Worm (Caenorhabditis elegans) whole organism, late embryonic: ENCODE measurements around the gene algn-9.

Experiments
- gmeb-2 ChIP-seq: sonication (generic microtip); optimal IDR thresholded peaks from 2 replicates; lab custom pipeline; 2016; ENCODE audit warnings: missing genetic modification characterization, inconsistent platforms, missing compliant biosample characterization
- hlh-6 ChIP-seq: sonication (generic microtip); optimal IDR thresholded peaks from 2 replicates; lab custom pipeline; 2016; ENCODE audit warnings: missing genotype, missing genetic modification characterization, missing compliant biosample characterization
- nfya-1 ChIP-seq: sonication (generic microtip); optimal IDR thresholded peaks from 2 replicates; lab custom pipeline; 2017; ENCODE audit warnings: missing genetic modification characterization, mild to moderate bottlenecking, missing compliant biosample characterization, antibody characterized with exemption, moderate library complexity
- sox-4 ChIP-seq: sonication (generic microtip); optimal IDR thresholded peaks from 2 replicates; lab custom pipeline; 2017; ENCODE audit warnings: mild to moderate bottlenecking, missing genetic modification characterization, inconsistent platforms, missing compliant biosample characterization

DNA sequence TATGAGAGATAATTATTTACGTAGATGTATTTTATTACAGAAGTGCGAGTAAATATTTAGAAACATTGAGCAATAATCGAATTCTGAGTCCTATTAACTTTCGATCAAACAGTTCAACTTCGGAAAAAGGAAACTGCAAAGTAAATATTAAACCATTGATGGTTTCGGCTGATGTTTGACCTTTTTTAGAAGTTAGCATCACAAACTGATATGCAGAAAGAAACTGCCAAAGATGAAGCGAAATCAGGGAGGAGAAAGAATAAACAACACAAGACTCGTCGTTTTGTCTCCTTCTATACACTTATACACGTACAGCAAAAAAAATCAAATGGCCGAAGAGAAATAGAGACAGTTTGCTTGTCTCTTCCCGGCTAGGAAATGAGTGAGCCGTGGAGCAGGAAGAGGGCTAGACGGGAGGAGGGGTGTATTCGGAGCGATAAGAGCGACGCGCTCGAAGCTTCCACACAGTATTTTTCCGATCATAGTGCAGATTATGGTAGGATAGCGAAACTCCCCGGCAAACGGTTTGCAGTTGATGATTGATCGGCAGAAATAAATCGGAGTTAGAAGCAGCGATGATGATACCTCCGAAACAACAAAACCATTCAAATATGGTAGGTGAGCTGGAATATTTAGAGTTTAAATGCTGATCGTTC is 27.5 kb upstream of the algn-9 start:
- TF ChIP-seq gmeb-2, result no peak
- TF ChIP-seq nfya-1 (tag; lab: Kevin White, UChicago), result no peak
- TF ChIP-seq sox-4 (tag; lab: Kevin White, UChicago), result no peak
- TF ChIP-seq hlh-6, result no peak
